Fruit fly (Drosophila melanogaster) whole organism, wandering third instar larva: ENCODE data around the gene CG9164.

Experiments used
- Abd-B ChIP-seq: fragments of >200 bp; optimal IDR thresholded peaks from 2 replicates; lab custom pipeline; 2017; ENCODE audit warnings: missing biosample characterization, missing genetic modification characterization
- CG32264 ChIP-seq: fragments of 200-800 bp; sonication (Bioruptor generic); optimal IDR thresholded peaks from 2 replicates; lab custom pipeline; 2016; ENCODE audit warnings: missing biosample characterization, missing genetic modification characterization
- CG9705 ChIP-seq: fragments of 200-800 bp; sonication (Bioruptor generic); optimal IDR thresholded peaks from 2 replicates; lab custom pipeline; 2018; ENCODE audit warnings: missing biosample characterization, mild to moderate bottlenecking, missing genetic modification characterization
- CrebA ChIP-seq: fragments of 200-800 bp; sonication (Bioruptor generic); optimal IDR thresholded peaks from 2 replicates; lab custom pipeline; 2016; ENCODE audit warnings: missing biosample characterization, mild to moderate bottlenecking, missing genetic modification characterization, borderline replicate concordance
- Dfd ChIP-seq: fragments of >200 bp; optimal IDR thresholded peaks from 2 replicates; lab custom pipeline; 2017; ENCODE audit warnings: missing biosample characterization, missing genetic modification characterization
- Dif ChIP-seq: fragments of 200-275, 200-300 bp; sonication (Bioruptor generic); optimal IDR thresholded peaks from 2 replicates; lab custom pipeline; 2018; ENCODE audit warnings: missing biosample characterization, missing genetic modification characterization; ENCODE audit not compliant: partially characterized antibody
- GATAd ChIP-seq: sonication (Bioruptor generic); optimal IDR thresholded peaks from 2 replicates; lab custom pipeline; 2016; ENCODE audit warnings: missing biosample characterization, missing genetic modification characterization
- HLH106 ChIP-seq: fragments of 200-800 bp; optimal IDR thresholded peaks from 3 replicates; lab custom pipeline; 2019; ENCODE audit warnings: missing biosample characterization, mild to moderate bottlenecking, missing genetic modification characterization, moderate library complexity
- Hnf4 ChIP-seq: fragments of 200-800 bp; sonication (Bioruptor generic); optimal IDR thresholded peaks from 2 replicates; lab custom pipeline; 2016; ENCODE audit warnings: missing biosample characterization, mild to moderate bottlenecking, missing genetic modification characterization
- Hr78 ChIP-seq: fragments of >200 bp; optimal IDR thresholded peaks from 2 replicates; lab custom pipeline; 2017; ENCODE audit warnings: missing biosample characterization, missing genetic modification characterization
- Hr83 ChIP-seq: fragments of 200-300 bp; sonication (Bioruptor generic); optimal IDR thresholded peaks from 2 replicates; lab custom pipeline; 2016; ENCODE audit warnings: missing biosample characterization, mild to moderate bottlenecking, missing genetic modification characterization, moderate library complexity; ENCODE audit not compliant: poor library complexity, severe bottlenecking
- Mio ChIP-seq: sonication (Bioruptor generic); optimal IDR thresholded peaks from 2 replicates; lab custom pipeline; 2016; ENCODE audit warnings: missing biosample characterization, missing genetic modification characterization
- N ChIP-seq: fragments of >200 bp; optimal IDR thresholded peaks from 2 replicates; lab custom pipeline; 2018; ENCODE audit warnings: missing biosample characterization, missing external identifiers, missing genetic modification characterization
- OdsH ChIP-seq: fragments of 200-800 bp; sonication (Bioruptor generic); optimal IDR thresholded peaks from 2 replicates; lab custom pipeline; 2016; ENCODE audit warnings: missing biosample characterization, mild to moderate bottlenecking, missing genetic modification characterization
- Rel ChIP-seq, 2 experiments: fragments of 200-800 bp; sonication (Bioruptor generic) in 1 of 2; optimal IDR thresholded peaks; 2 replicates in 1 of 2; 3 replicates in 1 of 2; lab custom pipeline; 2016 to 2019; ENCODE audit warnings: mild to moderate bottlenecking in 2 of 2, missing biosample characterization in 2 of 2, missing genetic modification characterization in 2 of 2, moderate library complexity in 1 of 2
- Sp1 ChIP-seq: fragments of 200-800 bp; sonication (Bioruptor generic); optimal IDR thresholded peaks from 3 replicates; lab custom pipeline; 2019; ENCODE audit warnings: missing biosample characterization, mild to moderate bottlenecking, missing genetic modification characterization, moderate library complexity
- br ChIP-seq: fragments of 200-800 bp; sonication (Bioruptor generic); optimal IDR thresholded peaks from 2 replicates; lab custom pipeline; 2016; ENCODE audit warnings: missing biosample characterization, missing genetic modification characterization
- brk ChIP-seq: fragments of 200-800 bp; sonication (Bioruptor generic); optimal IDR thresholded peaks from 2 replicates; lab custom pipeline; 2016; ENCODE audit warnings: missing biosample characterization, mild to moderate bottlenecking, missing genetic modification characterization
- dl ChIP-seq, 2 experiments: fragments of 175-275, 200-275 bp in 1 of 2; fragments of 200-275 bp in 1 of 2; sonication (Bioruptor generic); optimal IDR thresholded peaks; lab custom pipeline; 2018; ENCODE audit warnings: mild to moderate bottlenecking in 2 of 2, missing biosample characterization in 2 of 2, missing genetic modification characterization in 2 of 2, moderate library complexity in 2 of 2; ENCODE audit not compliant: partially characterized antibody in 2 of 2, insufficient read depth in 1 of 2
- dsf ChIP-seq: sonication (Bioruptor generic); optimal IDR thresholded peaks from 2 replicates; lab custom pipeline; 2016; ENCODE audit warnings: missing biosample characterization, missing genetic modification characterization, borderline replicate concordance
- ey ChIP-seq: fragments of 200-800 bp; sonication (Bioruptor generic); optimal IDR thresholded peaks from 2 replicates; lab custom pipeline; 2016; ENCODE audit warnings: missing biosample characterization, missing genetic modification characterization
- foxo ChIP-seq, 2 experiments: fragments of 200-800 bp; sonication (Bioruptor generic); optimal IDR thresholded peaks; 2 replicates in 1 of 2; 3 replicates in 1 of 2; lab custom pipeline; 2016 to 2017; ENCODE audit warnings: missing biosample characterization in 2 of 2, missing genetic modification characterization in 2 of 2
- fru ChIP-seq: fragments of 200-800 bp; sonication (Bioruptor generic); optimal IDR thresholded peaks from 3 replicates; lab custom pipeline; 2016; ENCODE audit warnings: missing biosample characterization, mild to moderate bottlenecking, missing genetic modification characterization
- h ChIP-seq: fragments of 200-800 bp; sonication (Bioruptor generic); optimal IDR thresholded peaks from 3 replicates; lab custom pipeline; 2016; ENCODE audit warnings: missing biosample characterization, mild to moderate bottlenecking, missing genetic modification characterization
- jim ChIP-seq: fragments of 175-275, 200-325 bp; sonication (Bioruptor generic); optimal IDR thresholded peaks from 2 replicates; lab custom pipeline; 2016; ENCODE audit warnings: missing biosample characterization, mild to moderate bottlenecking, missing genetic modification characterization
- lola ChIP-seq: fragments of >200 bp; optimal IDR thresholded peaks from 2 replicates; lab custom pipeline; 2017; ENCODE audit warnings: missing biosample characterization, missing genetic modification characterization
- pan ChIP-seq: fragments of >200 bp; optimal IDR thresholded peaks from 2 replicates; lab custom pipeline; 2017
- psq ChIP-seq: fragments of 200-800 bp; sonication (Bioruptor generic); optimal IDR thresholded peaks from 3 replicates; lab custom pipeline; 2017; ENCODE audit warnings: missing biosample characterization, mild to moderate bottlenecking, missing genetic modification characterization, moderate library complexity
- rgr ChIP-seq: fragments of 200-800 bp; sonication (Bioruptor generic); optimal IDR thresholded peaks from 3 replicates; lab custom pipeline; 2016; ENCODE audit warnings: missing biosample characterization, mild to moderate bottlenecking, missing genetic modification characterization
- sage ChIP-seq: fragments of 200-800 bp; sonication (Bioruptor generic); optimal IDR thresholded peaks from 2 replicates; lab custom pipeline; 2016; ENCODE audit warnings: missing biosample characterization, mild to moderate bottlenecking, missing genetic modification characterization
- sv ChIP-seq: fragments of 200-800 bp; sonication (Bioruptor generic); optimal IDR thresholded peaks from 3 replicates; lab custom pipeline; 2016; ENCODE audit warnings: missing biosample characterization, missing genetic modification characterization
- usp ChIP-seq: fragments of >200 bp; optimal IDR thresholded peaks from 2 replicates; lab custom pipeline; 2017; ENCODE audit warnings: missing biosample characterization, missing genetic modification characterization
- woc ChIP-seq: sonication (Bioruptor generic); optimal IDR thresholded peaks from 2 replicates; lab custom pipeline; 2016; ENCODE audit warnings: missing biosample characterization, mild to moderate bottlenecking, missing genetic modification characterization

The CG9164 gene

dm6 chrX:15385176-15386056 is at the start of gene CG9164:
TSS of gene CG9164 (minus strand) at chrX:15385441.
- no peak for TF ChIP-seq Sp1 (GFP tag; lab: Kevin White, UChicago)
- TF ChIP-seq sv (GFP tag; lab: Kevin White, UChicago), result no peak
- TF ChIP-seq HLH106 (tag; lab: Kevin White, UChicago), result no peak
- no peak for TF ChIP-seq CG32264 (GFP tag; lab: Kevin White, UChicago)
- no peak for TF ChIP-seq OdsH
- TF ChIP-seq dsf (GFP tag; lab: Kevin White, UChicago), result no peak
- TF ChIP-seq foxo (GFP tag; optimal IDR thresholded peaks at IDR 0.05; lab: Kevin White, UChicago), result no peak
- TF ChIP-seq CG9705 (GFP tag; lab: Kevin White, UChicago), result no peak
- no peak for TF ChIP-seq brk (GFP tag; lab: Kevin White, UChicago)
- no peak for TF ChIP-seq br (GFP tag; lab: Kevin White, UChicago)
- no peak for TF ChIP-seq Dif
- TF ChIP-seq Rel (GFP tag; optimal IDR thresholded peaks at IDR 0.05; lab: Kevin White, UChicago), result no peak
- TF ChIP-seq Rel (tag; optimal IDR thresholded peaks at IDR 0.05; lab: Kevin White, UChicago), result no peak
- TF ChIP-seq N (GFP tag; lab: Kevin White, UChicago), result no peak
- TF ChIP-seq fru (GFP tag; lab: Kevin White, UChicago), result no peak
- no peak for TF ChIP-seq dl (GFP tag; optimal IDR thresholded peaks at IDR 0.05; lab: Kevin White, UChicago; ENCODE audit: insufficient read depth in 1 of 2, partially characterized antibody in 2 of 2)
- TF ChIP-seq usp, result no peak

- no peak for TF ChIP-seq Mio (GFP tag; lab: Kevin White, UChicago)
- no peak for TF ChIP-seq ey
- TF ChIP-seq jim (GFP tag; lab: Kevin White, UChicago), result no peak
- TF ChIP-seq rgr (GFP tag; lab: Kevin White, UChicago), result no peak
- no peak for TF ChIP-seq Hr78 (GFP tag; lab: Kevin White, UChicago)
- TF ChIP-seq Hr83 (GFP tag; lab: Kevin White, UChicago), result no peak
- TF ChIP-seq, all 38 proteins: peak for 0
Observed at dm6 chrX:15406811-15407210, 21.6 kb upstream of the CG9164 start.

- no peak for TF ChIP-seq CG32264 (GFP tag; lab: Kevin White, UChicago)
Observed at dm6 chrX:15401861-15402260, 16.6 kb upstream of the CG9164 start.

dm6 chrX:15387344-15387743 is 2.1 kb upstream of the CG9164 start:
- TF ChIP-seq Dfd (GFP tag; lab: Kevin White, UChicago) (no peak), Hr78 (GFP tag; lab: Kevin White, UChicago) (no peak), CG9705 (GFP tag; lab: Kevin White, UChicago) (no peak), Dif (no peak), fru (GFP tag; lab: Kevin White, UChicago) (no peak), woc (GFP tag; lab: Kevin White, UChicago) (no peak), GATAd (GFP tag; lab: Kevin White, UChicago) (no peak), sage (GFP tag; lab: Kevin White, UChicago) (no peak), h (GFP tag; lab: Kevin White, UChicago) (no peak), br (GFP tag; lab: Kevin White, UChicago) (no peak), psq (GFP tag; lab: Kevin White, UChicago) (no peak), CrebA (GFP tag; lab: Kevin White, UChicago) (no peak), Abd-B (GFP tag; lab: Kevin White, UChicago) (no peak), Hnf4 (no peak), lola (GFP tag; lab: Kevin White, UChicago) (no peak), Hr83 (GFP tag; lab: Kevin White, UChicago) (no peak), pan (lab: Kevin White, UChicago) (no peak)
